Worm (Caenorhabditis elegans) whole organism, L2 larva: ENCODE data around the gene mxl-2.

Experiments used
- C34F6.9 ChIP-seq: fragments of 150-350 bp; optimal IDR thresholded peaks from 2 replicates; lab custom pipeline; 2014; ENCODE audit warnings: missing biosample characterization, missing genetic modification characterization
- F13H6.1 ChIP-seq: sonication (generic microtip); optimal IDR thresholded peaks from 2 replicates; lab custom pipeline; 2016; ENCODE audit warnings: missing genetic modification characterization, missing compliant biosample characterization
- aly-2 ChIP-seq: fragments of 150-350 bp; optimal IDR thresholded peaks from 2 replicates; lab custom pipeline; 2014; ENCODE audit warnings: missing biosample characterization, missing genetic modification characterization
- ama-1 ChIP-seq: fragments of 150-350 bp; optimal IDR thresholded peaks from 2 replicates; lab custom pipeline; 2018; ENCODE audit warnings: inconsistent platforms
- blmp-1 ChIP-seq: sonication (generic microtip); optimal IDR thresholded peaks from 2 replicates; lab custom pipeline; 2017; ENCODE audit warnings: missing genetic modification characterization, mild to moderate bottlenecking, missing compliant biosample characterization, antibody characterized with exemption, moderate library complexity; ENCODE audit not compliant: insufficient read depth
- crh-2 ChIP-seq: sonication (generic microtip); optimal IDR thresholded peaks from 2 replicates; lab custom pipeline; 2017; ENCODE audit warnings: missing biosample characterization, missing genetic modification characterization
- elt-1 ChIP-seq: fragments of 150-350 bp; optimal IDR thresholded peaks from 2 replicates; lab custom pipeline; 2014; ENCODE audit warnings: missing biosample characterization, missing genetic modification characterization
- gmeb-1 ChIP-seq: fragments of 150-350 bp; optimal IDR thresholded peaks from 2 replicates; lab custom pipeline; 2014; ENCODE audit warnings: missing biosample characterization, missing genetic modification characterization
- lin-11 ChIP-seq: fragments of 150-350 bp; sonication (generic microtip); optimal IDR thresholded peaks from 2 replicates; lab custom pipeline; 2014; ENCODE audit warnings: missing biosample characterization, missing genetic modification characterization, inconsistent platforms, mixed read lengths
- lin-13 ChIP-seq: fragments of 150-350 bp; optimal IDR thresholded peaks from 2 replicates; lab custom pipeline; 2014; ENCODE audit warnings: missing biosample characterization, missing genetic modification reagents, missing genetic modification characterization
- lin-39 ChIP-seq: fragments of 150-350 bp; optimal IDR thresholded peaks from 2 replicates; lab custom pipeline; 2014; ENCODE audit warnings: missing biosample characterization, missing genetic modification reagents, missing genetic modification characterization
- lsy-2 ChIP-seq, 2 experiments: fragments of 150-350 bp in 1 of 2; sonication (generic microtip) in 1 of 2; optimal IDR thresholded peaks; 2 replicates each; lab custom pipeline; 2014 to 2017; ENCODE audit warnings: missing biosample characterization in 2 of 2, missing genetic modification characterization in 2 of 2
- mab-5 ChIP-seq: fragments of 150-350 bp; optimal IDR thresholded peaks from 2 replicates; lab custom pipeline; 2014; ENCODE audit warnings: missing biosample characterization, missing genetic modification characterization
- nhr-10 ChIP-seq: sonication (generic microtip); optimal IDR thresholded peaks from 2 replicates; lab custom pipeline; 2017; ENCODE audit warnings: missing biosample characterization, missing genetic modification characterization
- nhr-11 ChIP-seq: fragments of 150-350 bp; optimal IDR thresholded peaks from 2 replicates; lab custom pipeline; 2014; ENCODE audit warnings: missing biosample characterization, missing genetic modification characterization
- nhr-12 ChIP-seq: fragments of 150-350 bp; optimal IDR thresholded peaks from 2 replicates; lab custom pipeline; 2014; ENCODE audit warnings: missing biosample characterization, missing genetic modification characterization
- nhr-129 ChIP-seq: fragments of 150-350 bp; optimal IDR thresholded peaks from 2 replicates; lab custom pipeline; 2014; ENCODE audit warnings: missing biosample characterization, missing genetic modification characterization
- nhr-23 ChIP-seq: fragments of 150-350 bp; optimal IDR thresholded peaks from 2 replicates; lab custom pipeline; 2014; ENCODE audit warnings: missing biosample characterization, missing genetic modification reagents, missing genetic modification characterization
- nhr-25 ChIP-seq: fragments of 150-350 bp; sonication (generic microtip); optimal IDR thresholded peaks from 3 replicates; lab custom pipeline; 2014; ENCODE audit warnings: missing biosample characterization, missing genetic modification characterization
- nhr-6 ChIP-seq: fragments of 150-350 bp; optimal IDR thresholded peaks from 2 replicates; lab custom pipeline; 2014; ENCODE audit warnings: missing biosample characterization, missing genetic modification characterization
- nhr-77 ChIP-seq: fragments of 150-350 bp; optimal IDR thresholded peaks from 2 replicates; lab custom pipeline; 2014; ENCODE audit warnings: missing biosample characterization, missing genetic modification characterization
- peb-1 ChIP-seq: fragments of 150-350 bp; optimal IDR thresholded peaks from 2 replicates; lab custom pipeline; 2014; ENCODE audit warnings: missing biosample characterization, missing genetic modification characterization
- sem-4 ChIP-seq: fragments of 150-350 bp; optimal IDR thresholded peaks from 2 replicates; lab custom pipeline; 2014; ENCODE audit warnings: missing biosample characterization, missing genetic modification reagents, missing genetic modification characterization
- sma-3 ChIP-seq: sonication (generic microtip); optimal IDR thresholded peaks from 2 replicates; lab custom pipeline; 2016; ENCODE audit warnings: missing genetic modification reagents, missing genetic modification characterization, missing compliant biosample characterization
- sma-9 ChIP-seq, 2 experiments: fragments of 150-350 bp in 1 of 2; sonication (generic microtip) in 1 of 2; optimal IDR thresholded peaks; 2 replicates each; lab custom pipeline; 2014 to 2016; ENCODE audit warnings: missing genetic modification characterization in 2 of 2, mild to moderate bottlenecking in 1 of 2, missing biosample characterization in 1 of 2, missing compliant biosample characterization in 1 of 2, missing genetic modification reagents in 1 of 2, moderate library complexity in 1 of 2
- unc-55 ChIP-seq: fragments of 150-350 bp; sonication (generic microtip); optimal IDR thresholded peaks from 3 replicates; lab custom pipeline; 2014; ENCODE audit warnings: missing biosample characterization, missing genetic modification reagents, missing genetic modification characterization
- unc-62 ChIP-seq: fragments of 150-350 bp; optimal IDR thresholded peaks from 2 replicates; lab custom pipeline; 2014; ENCODE audit warnings: missing biosample characterization, missing genetic modification reagents, missing genetic modification characterization
- zag-1 ChIP-seq: fragments of 150-350 bp; optimal IDR thresholded peaks from 2 replicates; lab custom pipeline; 2014; ENCODE audit warnings: missing biosample characterization, missing genetic modification characterization
- ztf-1 ChIP-seq: fragments of 200-800 bp; sonication (Bioruptor generic); conservative IDR thresholded peaks from 2 replicates; pipeline ENCODE4 v1.3.6; 2022; ENCODE audit warnings: missing genetic modification characterization, missing compliant biosample characterization
- ztf-11 ChIP-seq: sonication (generic microtip); optimal IDR thresholded peaks from 2 replicates; lab custom pipeline; 2017; ENCODE audit warnings: missing biosample characterization, missing genetic modification characterization
- ztf-4 ChIP-seq: fragments of 150-350 bp; optimal IDR thresholded peaks from 2 replicates; lab custom pipeline; 2014; ENCODE audit warnings: missing biosample characterization, missing genetic modification characterization

Gene mxl-2

DNA sequence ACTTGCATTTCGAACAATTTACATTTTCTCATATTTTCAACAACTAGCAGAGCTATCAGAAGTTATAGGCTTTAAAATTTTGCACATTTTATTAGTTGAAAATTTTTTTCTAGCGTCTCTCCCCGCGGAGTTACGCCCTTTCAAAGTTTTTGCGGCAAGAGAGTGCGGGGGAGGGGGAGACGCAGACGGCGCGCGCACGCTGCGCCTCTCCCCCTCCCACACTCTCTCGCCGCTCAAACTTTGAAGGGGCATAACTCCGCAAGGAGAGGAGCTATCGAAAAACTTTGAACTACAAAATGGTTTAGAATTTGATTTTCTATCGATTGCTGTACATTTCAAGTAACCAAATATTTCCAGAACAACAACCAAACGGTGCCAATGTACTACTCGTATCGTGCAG is 39.1 kb upstream of the mxl-2 start:
- TF ChIP-seq lin-11 (tag; lab: Kevin White, UChicago), result no peak
- no peak for TF ChIP-seq peb-1
- no peak for TF ChIP-seq blmp-1 (tag; lab: Kevin White, UChicago)
- no peak for TF ChIP-seq elt-1 (tag; lab: Kevin White, UChicago)
- no peak for TF ChIP-seq ztf-4 (tag; lab: Kevin White, UChicago)
- TF ChIP-seq nhr-12 (tag; lab: Kevin White, UChicago), result no peak

ce11 chrIII:222508-222907 is 34.6 kb upstream of the mxl-2 start:
- TF ChIP-seq nhr-10 (no peak), C34F6.9 (no peak), ztf-4 (tag; lab: Kevin White, UChicago) (no peak), sem-4 (no peak), nhr-12 (tag; lab: Kevin White, UChicago) (no peak), crh-2 (no peak), lin-11 (tag; lab: Kevin White, UChicago) (no peak), lin-13 (GFP tag; lab: Kevin White, UChicago) (no peak)
- TF ChIP-seq, all 48 proteins: peak for 0

ce11 chrIII:220368-220767 is 32.4 kb upstream of the mxl-2 start:
- TF ChIP-seq C34F6.9 (peak; percentile 3), nhr-77 (tag; lab: Kevin White, UChicago) (no peak), lin-39 (no peak), F13H6.1 (peak; percentile 23), unc-55 (GFP tag; lab: Kevin White, UChicago) (peak; percentile 55), aly-2 (no peak)

- TF ChIP-seq sma-3 (GFP tag; lab: Kevin White, UChicago), result no peak
Measured at ce11 chrIII:211387-211786, 23.5 kb upstream of the mxl-2 start.

DNA sequence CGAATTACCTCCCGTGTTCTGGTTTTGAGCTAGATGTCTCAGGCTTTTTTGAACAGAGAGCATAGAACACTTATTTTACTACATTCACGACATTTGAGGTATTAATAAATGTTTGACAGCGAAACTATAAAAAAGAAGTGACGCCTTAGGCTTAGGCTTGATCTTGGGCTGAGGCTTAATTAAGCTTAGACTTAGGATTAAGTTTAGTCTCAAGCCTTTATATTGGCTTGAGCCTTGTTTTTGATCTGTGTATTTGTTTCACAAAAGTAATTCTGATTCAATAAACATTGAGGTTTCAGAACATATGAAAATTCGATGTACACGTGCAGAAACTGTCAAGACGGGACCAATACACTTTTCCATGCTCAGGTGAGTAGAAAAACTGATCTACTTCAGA is 21.8 kb upstream of the mxl-2 start, which contains the start of gene klp-20:
Gene klp-20, plus strand, starts transcription at position 298 of the 397 bp plus-strand sequence.
- no peak for TF ChIP-seq zag-1 (tag; lab: Kevin White, UChicago)
- no peak for TF ChIP-seq lsy-2 (tag; optimal IDR thresholded peaks at IDR 0.05; lab: Kevin White, UChicago)
- TF ChIP-seq sma-9 (GFP tag; optimal IDR thresholded peaks at IDR 0.05; lab: Kevin White, UChicago), result no peak
- no peak for TF ChIP-seq sma-9 (tag; optimal IDR thresholded peaks at IDR 0.05; lab: Kevin White, UChicago)
- TF ChIP-seq ztf-11 (tag; lab: Kevin White, UChicago), result no peak
- no peak for TF ChIP-seq gmeb-1
- no peak for TF ChIP-seq nhr-25 (tag; lab: Kevin White, UChicago)
- TF ChIP-seq ztf-1 (GFP tag; lab: Robert Waterston, UW), result no peak
- no peak for TF ChIP-seq nhr-6 (tag; lab: Kevin White, UChicago)
- no peak for TF ChIP-seq mab-5 (tag; lab: Kevin White, UChicago)
- TF ChIP-seq nhr-129 (tag; lab: Kevin White, UChicago), result no peak
- TF ChIP-seq, all 48 proteins: peak for 0

- no peak for TF ChIP-seq nhr-11 (tag; lab: Kevin White, UChicago)
- TF ChIP-seq nhr-129 (tag; lab: Kevin White, UChicago), result no peak
- TF ChIP-seq nhr-23 (tag; lab: Kevin White, UChicago), result no peak
- no peak for TF ChIP-seq unc-62 (GFP tag; lab: Kevin White, UChicago)
- no peak for TF ChIP-seq C34F6.9
- TF ChIP-seq ama-1 (lab: Kevin White, UChicago), result no peak
- TF ChIP-seq sma-9 (GFP tag; optimal IDR thresholded peaks at IDR 0.05; lab: Kevin White, UChicago), result no peak
- TF ChIP-seq sma-9 (tag; optimal IDR thresholded peaks at IDR 0.05; lab: Kevin White, UChicago), result no peak
Measured at ce11 chrIII:208793-209694, 21.1 kb upstream of the mxl-2 start.
